Fruit fly (Drosophila melanogaster) whole organism, embryonic: Measurements from ENCODE around the gene CG7304.
A peak's percentile ranks its signal among the peaks of the same experiment; 100 is the strongest.

Experiments used
- Abd-B ChIP-seq: fragments of 200-800 bp; sonication (Bioruptor generic); optimal IDR thresholded peaks from 2 replicates; lab custom pipeline; 2018; ENCODE audit warnings: missing biosample characterization, mild to moderate bottlenecking, missing genetic modification characterization, moderate library complexity
- Bdp1 ChIP-seq: fragments of 200-800 bp; sonication (Bioruptor generic); optimal IDR thresholded peaks from 3 replicates; lab custom pipeline; 2016; ENCODE audit warnings: missing biosample characterization, missing genetic modification characterization
- C15 ChIP-seq: fragments of 200-800 bp; sonication (Bioruptor generic); IDR thresholded peaks from 3 replicates; pipeline ENCODE4 v1.3.6; 2022; ENCODE audit warnings: missing biosample characterization, missing genetic modification characterization
- CG11456 ChIP-seq: fragments of 200-800 bp; sonication (Bioruptor generic); IDR thresholded peaks from 3 replicates; pipeline ENCODE4 v1.3.6; 2022; ENCODE audit warnings: missing biosample characterization, missing genetic modification characterization
- CG12942 ChIP-seq: fragments of 200-800 bp; sonication (Bioruptor generic); optimal IDR thresholded peaks from 3 replicates; lab custom pipeline; 2016; ENCODE audit warnings: missing biosample characterization, missing genetic modification characterization
- CG15601 ChIP-seq: fragments of 200-800 bp; sonication (Bioruptor generic); optimal IDR thresholded peaks from 3 replicates; lab custom pipeline; 2019; ENCODE audit warnings: missing biosample characterization, mild to moderate bottlenecking, missing genetic modification characterization, moderate library complexity
- CG1603 ChIP-seq: fragments of 200-800 bp; sonication (Bioruptor generic); optimal IDR thresholded peaks from 2 replicates; lab custom pipeline; 2019; ENCODE audit warnings: missing biosample characterization, mild to moderate bottlenecking, missing genetic modification characterization, moderate library complexity
- CG16815 ChIP-seq: fragments of 200-800 bp; sonication (Bioruptor generic); optimal IDR thresholded peaks from 3 replicates; lab custom pipeline; 2017; ENCODE audit warnings: missing biosample characterization, mild to moderate bottlenecking, missing genetic modification characterization
- CG16863 ChIP-seq: fragments of 200-800 bp; sonication (Bioruptor generic); optimal IDR thresholded peaks from 3 replicates; lab custom pipeline; 2016; ENCODE audit warnings: missing biosample characterization, missing genetic modification characterization
- CG17186 ChIP-seq: fragments of 200-800 bp; sonication (Bioruptor generic); optimal IDR thresholded peaks from 3 replicates; lab custom pipeline; 2017; ENCODE audit warnings: missing biosample characterization, missing genetic modification reagents, missing genetic modification characterization
- CG17568 ChIP-seq: fragments of 200-800 bp; sonication (Bioruptor generic); optimal IDR thresholded peaks from 2 replicates; lab custom pipeline; 2018; ENCODE audit warnings: missing biosample characterization, mild to moderate bottlenecking, missing genetic modification characterization, moderate library complexity
- CG17829 ChIP-seq: fragments of 200-800 bp; optimal IDR thresholded peaks from 2 replicates; lab custom pipeline; 2019; ENCODE audit warnings: missing biosample characterization, mild to moderate bottlenecking, missing genetic modification characterization, moderate library complexity
- CG17912 ChIP-seq: fragments of 200-800 bp; sonication (Bioruptor generic); optimal IDR thresholded peaks from 2 replicates; lab custom pipeline; 2018; ENCODE audit warnings: missing biosample characterization, mild to moderate bottlenecking, missing genetic modification characterization
- CG1832 ChIP-seq: fragments of 200-800 bp; sonication (Bioruptor generic); optimal IDR thresholded peaks from 2 replicates; lab custom pipeline; 2017; ENCODE audit warnings: missing biosample characterization, mild to moderate bottlenecking, missing genetic modification characterization, inconsistent platforms
- CG2712 ChIP-seq: fragments of 200-800 bp; optimal IDR thresholded peaks from 3 replicates; lab custom pipeline; 2019; ENCODE audit warnings: missing biosample characterization, mild to moderate bottlenecking, missing genetic modification characterization, moderate library complexity
- CG2889 ChIP-seq: fragments of 200-800 bp; sonication (Bioruptor generic); IDR thresholded peaks from 3 replicates; pipeline ENCODE4 v1.3.6; 2022; ENCODE audit warnings: missing biosample characterization, missing genetic modification characterization
- CG31224 ChIP-seq: fragments of 200-800 bp; sonication (Bioruptor generic); IDR thresholded peaks from 2 replicates; pipeline ENCODE4 v1.3.6; 2022; ENCODE audit warnings: missing biosample characterization, missing genetic modification characterization
- CG3847 ChIP-seq: fragments of 200-800 bp; sonication (Bioruptor generic); IDR thresholded peaks from 2 replicates; pipeline ENCODE4 v1.3.6; 2022; ENCODE audit warnings: missing biosample characterization, missing genetic modification characterization
- CG4282 ChIP-seq: fragments of 200-800 bp; sonication (Bioruptor generic); optimal IDR thresholded peaks from 2 replicates; lab custom pipeline; 2016; ENCODE audit warnings: missing biosample characterization, missing genetic modification characterization
- CG4328 ChIP-seq: fragments of 200-800 bp; sonication (Bioruptor generic); optimal IDR thresholded peaks from 3 replicates; lab custom pipeline; 2017; ENCODE audit warnings: missing biosample characterization, missing genetic modification reagents, missing genetic modification characterization
- CG4404 ChIP-seq: fragments of 200-800 bp; sonication (Bioruptor generic); IDR thresholded peaks from 2 replicates; pipeline ENCODE4 v1.3.6; 2022; ENCODE audit warnings: missing biosample characterization, missing genetic modification characterization
- CG4820 ChIP-seq: fragments of 200-800 bp; sonication (Bioruptor generic); optimal IDR thresholded peaks from 3 replicates; lab custom pipeline; 2016; ENCODE audit warnings: missing biosample characterization, missing genetic modification characterization
- CG8290 ChIP-seq, 3 experiments: fragments of 200-800 bp; sonication (Bioruptor generic); optimal IDR thresholded peaks; 2 replicates each; lab custom pipeline; 2016 to 2019; ENCODE audit warnings: missing biosample characterization in 3 of 3, missing genetic modification characterization in 3 of 3, mild to moderate bottlenecking in 2 of 3, moderate library complexity in 1 of 3
- CG8944 ChIP-seq: fragments of 200-800 bp; sonication (Bioruptor generic); optimal IDR thresholded peaks from 3 replicates; lab custom pipeline; 2016; ENCODE audit warnings: missing biosample characterization, missing genetic modification characterization
- Camta ChIP-seq: fragments of 200-800 bp; sonication (Bioruptor generic); optimal IDR thresholded peaks from 2 replicates; lab custom pipeline; 2016; ENCODE audit warnings: missing biosample characterization, missing genetic modification characterization
- Ets65A ChIP-seq: fragments of 200-800 bp; sonication (Bioruptor generic); peaks from one replicate; lab custom pipeline; 2016; ENCODE audit warnings: missing biosample characterization, missing genetic modification characterization
- Ets97D ChIP-seq: fragments of 200-800 bp; sonication (Bioruptor generic); optimal IDR thresholded peaks from 3 replicates; lab custom pipeline; 2016; ENCODE audit warnings: missing biosample characterization, missing genetic modification characterization
- Hand ChIP-seq: fragments of 200-800 bp; sonication (Bioruptor generic); optimal IDR thresholded peaks from 2 replicates; lab custom pipeline; 2017; ENCODE audit warnings: mild to moderate bottlenecking, missing biosample characterization, missing genetic modification reagents, missing genetic modification characterization
- Max ChIP-seq: fragments of 200-800 bp; sonication (Bioruptor generic); optimal IDR thresholded peaks from 2 replicates; lab custom pipeline; 2016; ENCODE audit warnings: missing biosample characterization, mild to moderate bottlenecking, missing genetic modification characterization
- Nf-YA ChIP-seq: fragments of 200-800 bp; sonication (Bioruptor generic); IDR thresholded peaks from 2 replicates; pipeline ENCODE4 v1.3.6; 2022; ENCODE audit warnings: missing biosample characterization, missing genetic modification characterization
- Nf-YB ChIP-seq: fragments of 200-800 bp; sonication (Bioruptor generic); optimal IDR thresholded peaks from 3 replicates; lab custom pipeline; 2019; ENCODE audit warnings: missing biosample characterization, mild to moderate bottlenecking, missing genetic modification characterization, moderate library complexity
- Sin3A ChIP-seq: fragments of >200 bp; optimal IDR thresholded peaks from 2 replicates; lab custom pipeline; 2018
- Sox102F ChIP-seq: fragments of 200-800 bp; sonication (Bioruptor generic); optimal IDR thresholded peaks from 2 replicates; lab custom pipeline; 2018; ENCODE audit warnings: missing biosample characterization, mild to moderate bottlenecking, missing genetic modification characterization, moderate library complexity
- ac ChIP-seq: fragments of 200-800 bp; sonication (Bioruptor generic); optimal IDR thresholded peaks from 3 replicates; lab custom pipeline; 2017; ENCODE audit warnings: missing biosample characterization, mild to moderate bottlenecking, missing genetic modification characterization
- bsh ChIP-seq, 2 experiments: fragments of 200-800 bp; sonication (Bioruptor generic); optimal IDR thresholded peaks; 2 replicates each; lab custom pipeline; 2017 to 2018; ENCODE audit warnings: mild to moderate bottlenecking in 2 of 2, missing biosample characterization in 2 of 2, missing genetic modification characterization in 2 of 2, moderate library complexity in 1 of 2
- caup ChIP-seq: fragments of 200-800 bp; sonication (Bioruptor generic); optimal IDR thresholded peaks from 3 replicates; lab custom pipeline; 2017; ENCODE audit warnings: missing biosample characterization, mild to moderate bottlenecking, missing genetic modification characterization, moderate library complexity; ENCODE audit not compliant: severe bottlenecking
- chm ChIP-seq: fragments of 200-800 bp; sonication (Bioruptor generic); IDR thresholded peaks from 2 replicates; pipeline ENCODE4 v1.3.6; 2022; ENCODE audit warnings: missing biosample characterization, missing genetic modification characterization
- crc ChIP-seq: fragments of 200-800 bp; sonication (Bioruptor generic); optimal IDR thresholded peaks from 2 replicates; lab custom pipeline; 2016; ENCODE audit warnings: missing biosample characterization, missing genetic modification characterization
- dati ChIP-seq: fragments of 200-800 bp; sonication (Bioruptor generic); IDR thresholded peaks from 2 replicates; pipeline ENCODE4 v1.3.6; 2022; ENCODE audit warnings: missing biosample characterization, missing genetic modification characterization
- fd96Cb ChIP-seq: fragments of 200-800 bp; sonication (Bioruptor generic); optimal IDR thresholded peaks from 2 replicates; lab custom pipeline; 2018; ENCODE audit warnings: missing biosample characterization, mild to moderate bottlenecking, missing genetic modification characterization, moderate library complexity
- gsb ChIP-seq: fragments of 200-800 bp; sonication (Bioruptor generic); IDR thresholded peaks from 2 replicates; pipeline ENCODE4 v1.3.6; 2022; ENCODE audit warnings: missing biosample characterization, missing genetic modification characterization
- jigr1 ChIP-seq: fragments of 200-800 bp; sonication (Bioruptor generic); IDR thresholded peaks from 3 replicates; pipeline ENCODE4 v1.3.6; 2022; ENCODE audit warnings: missing biosample characterization, missing genetic modification characterization
- kay ChIP-seq: fragments of 200-800 bp; sonication (Bioruptor generic); optimal IDR thresholded peaks from 2 replicates; lab custom pipeline; 2016; ENCODE audit warnings: missing biosample characterization, missing genetic modification characterization
- mam ChIP-seq: fragments of 200-800 bp; sonication (Bioruptor generic); optimal IDR thresholded peaks from 3 replicates; lab custom pipeline; 2016; ENCODE audit warnings: missing biosample characterization, missing genetic modification characterization
- nom ChIP-seq: fragments of 200-800 bp; sonication (Bioruptor generic); optimal IDR thresholded peaks from 2 replicates; lab custom pipeline; 2017; ENCODE audit warnings: missing biosample characterization, missing genetic modification characterization, mild to moderate bottlenecking, moderate library complexity, missing genetic modification reagents
- oc ChIP-seq: fragments of 200-800 bp; sonication (Bioruptor generic); optimal IDR thresholded peaks from 2 replicates; lab custom pipeline; 2018; ENCODE audit warnings: missing biosample characterization, mild to moderate bottlenecking, missing genetic modification characterization, moderate library complexity
- otp ChIP-seq: fragments of 200-800 bp; sonication (Bioruptor generic); IDR thresholded peaks from 3 replicates; pipeline ENCODE4, ENCODE4 v1.3.6; 2022; ENCODE audit warnings: missing biosample characterization, missing genetic modification characterization
- phol ChIP-seq: fragments of 200-800 bp; sonication (Bioruptor generic); optimal IDR thresholded peaks from 3 replicates; lab custom pipeline; 2018; ENCODE audit warnings: missing biosample characterization, mild to moderate bottlenecking, missing genetic modification characterization, moderate library complexity
- so ChIP-seq: fragments of 200-800 bp; sonication (Bioruptor generic); IDR thresholded peaks from 3 replicates; pipeline ENCODE4 v1.3.6; 2022; ENCODE audit warnings: missing biosample characterization, missing genetic modification characterization
- tgo ChIP-seq: fragments of 200-800 bp; sonication (Bioruptor generic); IDR thresholded peaks from 3 replicates; pipeline ENCODE4 v1.3.6; 2022; ENCODE audit warnings: missing biosample characterization, missing genetic modification characterization
- trem ChIP-seq: fragments of 200-800 bp; optimal IDR thresholded peaks from 3 replicates; lab custom pipeline; 2019; ENCODE audit warnings: missing biosample characterization, mild to moderate bottlenecking, missing genetic modification characterization, moderate library complexity
- zfh2 ChIP-seq: fragments of 200-800 bp; sonication (Bioruptor generic); optimal IDR thresholded peaks from 2 replicates; lab custom pipeline; 2016; ENCODE audit warnings: missing biosample characterization, missing genetic modification characterization

CG7304 gene

dm6 chr3L:15672800-15673199, 6.7 kb upstream of the CG7304 start (continued):
- TF ChIP-seq Sox102F (GFP tag; lab: Kevin White, UChicago) (no peak), gsb (GFP tag; lab: Robert Waterston, UW) (no peak), CG17186 (GFP tag; lab: Kevin White, UChicago) (no peak), tgo (no peak), Hand (GFP tag; lab: Kevin White, UChicago) (no peak), crc (GFP tag; lab: Kevin White, UChicago) (no peak), bsh (GFP tag; optimal IDR thresholded peaks at IDR 0.05; lab: Kevin White, UChicago) (peak in 1 of 2 experiments; percentile 75), zfh2 (GFP tag; lab: Kevin White, UChicago) (no peak), CG2889 (GFP tag; lab: Robert Waterston, UW) (0 out of 3 replicates have a peak, but pooled peaks have one; percentile 4), Ets65A (GFP tag; lab: Kevin White, UChicago) (peak; percentile 92), CG4404 (peak; percentile 29; the same call in 1 of the 2 replicates), CG31224 (GFP tag; lab: Robert Waterston, UW) (no peak), nom (GFP tag; lab: Kevin White, UChicago) (no peak), Sin3A (no peak), CG4328 (no peak), CG2712 (peak; percentile 72), ac (no peak), CG15601 (tag; lab: Kevin White, UChicago) (peak; percentile 35), Ets97D (GFP tag; lab: Kevin White, UChicago) (no peak), Max (GFP tag; lab: Kevin White, UChicago) (no peak), CG1832 (GFP tag; lab: Kevin White, UChicago) (no peak), Camta (GFP tag; lab: Kevin White, UChicago) (no peak), CG16863 (no peak), CG1603 (tag; lab: Kevin White, UChicago) (peak; percentile 29), mam (no peak), CG17912 (GFP tag; lab: Kevin White, UChicago) (no peak), trem (tag; lab: Kevin White, UChicago) (peak; percentile 37), CG4282 (GFP tag; lab: Kevin White, UChicago) (no peak), jigr1 (no peak), phol (peak; percentile 48), Nf-YB (GFP tag; lab: Kevin White, UChicago) (no peak), dati (0 out of 2 replicates have a peak, but pooled peaks have one; percentile 19), CG8944 (GFP tag; lab: Kevin White, UChicago) (no peak), CG8290 (GFP tag; optimal IDR thresholded peaks at IDR 0.05; lab: Kevin White, UChicago) (no peak), CG8290 (tag; optimal IDR thresholded peaks at IDR 0.05; lab: Kevin White, UChicago) (no peak), Bdp1 (GFP tag; lab: Kevin White, UChicago) (no peak), chm (no peak), Abd-B (GFP tag; lab: Kevin White, UChicago) (no peak), C15 (GFP tag; lab: Robert Waterston, UW) (no peak), oc (tag; lab: Kevin White, UChicago) (no peak), CG16815 (GFP tag; lab: Kevin White, UChicago) (peak; percentile 36), CG11456 (GFP tag; lab: Robert Waterston, UW) (no peak), so (GFP tag; lab: Robert Waterston, UW) (no peak), CG17829 (tag; lab: Kevin White, UChicago) (peak; percentile 61), caup (no peak), CG17568 (GFP tag; lab: Kevin White, UChicago) (no peak), CG3847 (no peak), CG12942 (GFP tag; lab: Kevin White, UChicago) (no peak), kay (no peak), Nf-YA (GFP tag; lab: Robert Waterston, UW) (no peak), fd96Cb (tag; lab: Kevin White, UChicago) (peak; percentile 39), otp (GFP tag; lab: Robert Waterston, UW) (0 out of 3 replicates have a peak, but pooled peaks have one; percentile 15), CG4820 (GFP tag; lab: Kevin White, UChicago) (peak; percentile 6)
